Fruit fly (Drosophila melanogaster) Kc167 (cell line): ENCODE data around the gene CG31551.

Source experiments
- Myc ChIP-seq: fragments of >200 bp; optimal IDR thresholded peaks from 2 replicates; lab custom pipeline; 2017; ENCODE audit warnings: missing external identifiers
- Sin3A ChIP-seq: fragments of >200 bp; optimal IDR thresholded peaks from 2 replicates; lab custom pipeline; 2018; ENCODE audit warnings: missing external identifiers
- h ChIP-seq: fragments of >200 bp; optimal IDR thresholded peaks from 3 replicates; lab custom pipeline; 2018; ENCODE audit warnings: missing external identifiers
- psq ChIP-seq: fragments of >200 bp; optimal IDR thresholded peaks from 2 replicates; lab custom pipeline; 2017; ENCODE audit warnings: missing external identifiers
- ttk ChIP-seq: sonication (Bioruptor generic); optimal IDR thresholded peaks from 2 replicates; lab custom pipeline; 2017; ENCODE audit warnings: missing external identifiers

DNA sequence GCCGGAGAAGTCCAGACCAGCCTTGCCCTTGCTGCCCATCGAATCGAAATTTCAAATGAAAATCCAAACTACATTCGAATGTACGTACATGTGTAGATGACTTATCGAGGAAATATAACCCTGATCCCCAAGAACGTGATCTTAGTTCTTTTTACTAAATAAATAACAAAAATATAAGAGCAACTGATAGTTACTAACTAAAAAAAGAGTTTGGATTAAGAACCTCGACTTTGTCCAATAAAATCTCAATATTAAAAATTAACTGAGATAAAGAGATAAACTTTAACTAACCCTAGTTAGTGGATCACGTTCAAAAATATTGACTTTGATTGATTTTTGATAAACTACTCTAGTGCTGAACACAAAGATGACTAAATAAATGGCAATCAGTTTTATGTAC lies 7.9 kb downstream of the CG31551 start, which contains the start of gene CG31546:
- TF ChIP-seq Sin3A (lab: Kevin White, UChicago) (no peak), psq (lab: Kevin White, UChicago) (no peak), h (lab: Kevin White, UChicago) (no peak), ttk (lab: Kevin White, UChicago) (no peak), Myc (lab: Kevin White, UChicago) (no peak)
